Fruit fly (Drosophila melanogaster) whole organism, embryonic: ENCODE measurements around the gene Agpat2.
A peak's percentile ranks its signal among the peaks of the same experiment; 100 is the strongest.

Experiments
- Adf1 ChIP-seq: fragments of 200-800 bp; sonication (Bioruptor generic); IDR thresholded peaks from 2 replicates; pipeline ENCODE4 v1.3.6; 2022; ENCODE audit warnings: missing biosample characterization, missing genetic modification characterization
- Atf3 ChIP-seq: fragments of 200-800 bp; sonication (Bioruptor generic); optimal IDR thresholded peaks from 3 replicates; lab custom pipeline; 2016; ENCODE audit warnings: missing biosample characterization, missing genetic modification characterization
- Atf6 ChIP-seq: fragments of 200-800 bp; sonication (Bioruptor generic); IDR thresholded peaks from 2 replicates; pipeline ENCODE4 v1.3.6; 2022; ENCODE audit warnings: missing biosample characterization, missing genetic modification characterization
- Blimp-1 ChIP-seq: fragments of 200-800 bp; sonication (Bioruptor generic); optimal IDR thresholded peaks from 3 replicates; lab custom pipeline; 2018; ENCODE audit warnings: missing biosample characterization, missing genetic modification characterization, mild to moderate bottlenecking, moderate library complexity, missing genetic modification reagents
- CG10462 ChIP-seq: fragments of 200-800 bp; sonication (Bioruptor generic); optimal IDR thresholded peaks from 2 replicates; lab custom pipeline; 2016; ENCODE audit warnings: missing biosample characterization, missing genetic modification characterization
- CG10543 ChIP-seq: fragments of 200-800 bp; sonication (Bioruptor generic); optimal IDR thresholded peaks from 3 replicates; lab custom pipeline; 2017; ENCODE audit warnings: missing biosample characterization, mild to moderate bottlenecking, missing genetic modification characterization, moderate library complexity
- CG11085 ChIP-seq: fragments of 200-800 bp; sonication (Bioruptor generic); IDR thresholded peaks from 2 replicates; pipeline ENCODE4 v1.3.6; 2022; ENCODE audit warnings: missing biosample characterization, missing genetic modification characterization
- CG12104 ChIP-seq: fragments of 200-800 bp; sonication (Bioruptor generic); optimal IDR thresholded peaks from 3 replicates; lab custom pipeline; 2016; ENCODE audit warnings: missing biosample characterization, missing genetic modification characterization
- CG12391 ChIP-seq: fragments of 200-800 bp; sonication (Bioruptor generic); optimal IDR thresholded peaks from 3 replicates; lab custom pipeline; 2018; ENCODE audit warnings: missing biosample characterization, mild to moderate bottlenecking, missing genetic modification characterization, moderate library complexity
- CG13424 ChIP-seq: fragments of 200-800 bp; sonication (Bioruptor generic); optimal IDR thresholded peaks from 2 replicates; lab custom pipeline; 2019; ENCODE audit warnings: missing biosample characterization, mild to moderate bottlenecking, missing genetic modification characterization, moderate library complexity
- CG1529 ChIP-seq: fragments of 200-800 bp; sonication (Bioruptor generic); optimal IDR thresholded peaks from 3 replicates; lab custom pipeline; 2018; ENCODE audit warnings: missing biosample characterization, missing genetic modification characterization
- CG17568 ChIP-seq: fragments of 200-800 bp; sonication (Bioruptor generic); optimal IDR thresholded peaks from 2 replicates; lab custom pipeline; 2018; ENCODE audit warnings: missing biosample characterization, mild to moderate bottlenecking, missing genetic modification characterization, moderate library complexity
- CG17612 ChIP-seq: fragments of 200-800 bp; sonication (Bioruptor generic); IDR thresholded peaks from 2 replicates; pipeline ENCODE4 v1.3.6; 2022; ENCODE audit warnings: missing biosample characterization, missing genetic modification characterization
- CG17802 ChIP-seq: fragments of 200-800 bp; sonication (Bioruptor generic); optimal IDR thresholded peaks from 2 replicates; lab custom pipeline; 2018; ENCODE audit warnings: missing biosample characterization, mild to moderate bottlenecking, missing genetic modification characterization, moderate library complexity
- CG18262 ChIP-seq: fragments of 200-800 bp; optimal IDR thresholded peaks from 3 replicates; lab custom pipeline; 2019; ENCODE audit warnings: missing biosample characterization, mild to moderate bottlenecking, missing genetic modification characterization, moderate library complexity
- CG2712 ChIP-seq: fragments of 200-800 bp; optimal IDR thresholded peaks from 3 replicates; lab custom pipeline; 2019; ENCODE audit warnings: missing biosample characterization, mild to moderate bottlenecking, missing genetic modification characterization, moderate library complexity
- CG30403 ChIP-seq: fragments of 200-800 bp; sonication (Bioruptor generic); optimal IDR thresholded peaks from 3 replicates; lab custom pipeline; 2016; ENCODE audit warnings: missing biosample characterization, missing genetic modification characterization
- CG32532 ChIP-seq: fragments of 200-800 bp; sonication (Bioruptor generic); IDR thresholded peaks from 2 replicates; pipeline ENCODE4 v1.3.6; 2022; ENCODE audit warnings: missing biosample characterization, missing genetic modification characterization
- CG6689 ChIP-seq: fragments of 200-800 bp; sonication (Bioruptor generic); IDR thresholded peaks from 2 replicates; pipeline ENCODE4 v1.3.6; 2022; ENCODE audit warnings: missing biosample characterization, missing genetic modification characterization
- CG6813 ChIP-seq: fragments of 200-800 bp; sonication (Bioruptor generic); optimal IDR thresholded peaks from 2 replicates; lab custom pipeline; 2017; ENCODE audit warnings: missing biosample characterization, missing genetic modification characterization, mild to moderate bottlenecking, moderate library complexity, missing genetic modification reagents
- CG7839 ChIP-seq: fragments of 200-800 bp; sonication (Bioruptor generic); optimal IDR thresholded peaks from 3 replicates; lab custom pipeline; 2018; ENCODE audit warnings: missing biosample characterization, mild to moderate bottlenecking, missing genetic modification characterization, moderate library complexity
- CG9727 ChIP-seq: fragments of 200-800 bp; sonication (Bioruptor generic); optimal IDR thresholded peaks from 3 replicates; lab custom pipeline; 2017; ENCODE audit warnings: missing biosample characterization, mild to moderate bottlenecking, missing genetic modification characterization
- CTCF ChIP-seq: fragments of 200-800 bp; sonication (Bioruptor generic); optimal IDR thresholded peaks from 2 replicates; lab custom pipeline; 2017; ENCODE audit warnings: missing biosample characterization, mild to moderate bottlenecking, missing genetic modification characterization, moderate library complexity
- Deaf1 ChIP-seq: fragments of 200-800 bp; optimal IDR thresholded peaks from 3 replicates; lab custom pipeline; 2019; ENCODE audit warnings: missing biosample characterization, mild to moderate bottlenecking, missing genetic modification characterization, moderate library complexity
- E2f1 ChIP-seq: fragments of 200-800 bp; sonication (Bioruptor generic); IDR thresholded peaks from 2 replicates; pipeline ENCODE4 v1.3.6; 2022; ENCODE audit warnings: missing biosample characterization, missing genetic modification characterization
- HmgD ChIP-seq: fragments of 200-800 bp; sonication (Bioruptor generic); optimal IDR thresholded peaks from 3 replicates; lab custom pipeline; 2016; ENCODE audit warnings: missing biosample characterization, missing genetic modification characterization
- Hmr ChIP-seq: fragments of 200-800 bp; sonication (Bioruptor generic); optimal IDR thresholded peaks from 3 replicates; lab custom pipeline; 2017; ENCODE audit warnings: mild to moderate bottlenecking, missing biosample characterization, missing genetic modification reagents, missing genetic modification characterization
- Mes4 ChIP-seq: fragments of 200-800 bp; sonication (Bioruptor generic); optimal IDR thresholded peaks from 2 replicates; lab custom pipeline; 2016; ENCODE audit warnings: missing biosample characterization, missing genetic modification characterization
- Nf-YA ChIP-seq: fragments of 200-800 bp; sonication (Bioruptor generic); IDR thresholded peaks from 2 replicates; pipeline ENCODE4 v1.3.6; 2022; ENCODE audit warnings: missing biosample characterization, missing genetic modification characterization
- Sry-δ ChIP-seq: fragments of 200-800 bp; sonication (Bioruptor generic); optimal IDR thresholded peaks from 2 replicates; lab custom pipeline; 2016; ENCODE audit warnings: missing biosample characterization, missing genetic modification characterization
- Taf1 ChIP-seq: fragments of 200-800 bp; sonication (Bioruptor generic); IDR thresholded peaks from 2 replicates; pipeline ENCODE4 v1.3.6; 2022; ENCODE audit warnings: missing biosample characterization, missing genetic modification characterization
- caup ChIP-seq: fragments of 200-800 bp; sonication (Bioruptor generic); optimal IDR thresholded peaks from 3 replicates; lab custom pipeline; 2017; ENCODE audit warnings: missing biosample characterization, mild to moderate bottlenecking, missing genetic modification characterization, moderate library complexity; ENCODE audit not compliant: severe bottlenecking
- dmrt99B ChIP-seq: fragments of 200-800 bp; sonication (Bioruptor generic); optimal IDR thresholded peaks from 2 replicates; lab custom pipeline; 2018; ENCODE audit warnings: missing biosample characterization, mild to moderate bottlenecking, missing genetic modification characterization, moderate library complexity
- dpn ChIP-seq, 2 experiments: fragments of 200-800 bp; sonication (Bioruptor generic); optimal IDR thresholded peaks; 3 replicates each; lab custom pipeline; 2016; ENCODE audit warnings: missing biosample characterization in 2 of 2, missing genetic modification characterization in 2 of 2
- dysf ChIP-seq: fragments of 200-800 bp; sonication (Bioruptor generic); IDR thresholded peaks from 3 replicates; pipeline ENCODE4 v1.3.6; 2022; ENCODE audit warnings: missing biosample characterization, missing genetic modification characterization
- ems ChIP-seq: fragments of 200-800 bp; sonication (Bioruptor generic); optimal IDR thresholded peaks from 3 replicates; lab custom pipeline; 2016; ENCODE audit warnings: missing biosample characterization, missing genetic modification characterization
- eve ChIP-seq, 2 experiments: fragments of >200 bp; optimal IDR thresholded peaks; 2 replicates each; lab custom pipeline; 2017; ENCODE audit warnings: missing biosample characterization in 2 of 2, missing genetic modification characterization in 2 of 2
- gce ChIP-seq: fragments of 200-800 bp; sonication (Bioruptor generic); IDR thresholded peaks from 3 replicates; pipeline ENCODE4 v1.3.6; 2022; ENCODE audit warnings: missing biosample characterization, missing genetic modification characterization
- gcm ChIP-seq: fragments of 200-800 bp; sonication (Bioruptor generic); optimal IDR thresholded peaks from 2 replicates; lab custom pipeline; 2019; ENCODE audit warnings: missing biosample characterization, mild to moderate bottlenecking, missing genetic modification characterization, moderate library complexity
- grn ChIP-seq: fragments of 200-800 bp; sonication (Bioruptor generic); optimal IDR thresholded peaks from 3 replicates; lab custom pipeline; 2017; ENCODE audit warnings: missing biosample characterization, missing genetic modification characterization
- hbn ChIP-seq: fragments of 200-800 bp; sonication (Bioruptor generic); IDR thresholded peaks from 2 replicates; pipeline ENCODE4 v1.3.6; 2022; ENCODE audit warnings: missing biosample characterization, missing genetic modification characterization; ENCODE audit not compliant: partially characterized antibody
- lilli ChIP-seq: fragments of 200-800 bp; sonication (Bioruptor generic); optimal IDR thresholded peaks from 3 replicates; lab custom pipeline; 2016; ENCODE audit warnings: missing biosample characterization, missing genetic modification characterization
- mirr ChIP-seq: fragments of 200-800 bp; sonication (Bioruptor generic); optimal IDR thresholded peaks from 3 replicates; lab custom pipeline; 2018; ENCODE audit warnings: missing biosample characterization, mild to moderate bottlenecking, missing genetic modification characterization
- pho ChIP-seq: fragments of 200-800 bp; sonication (Bioruptor generic); optimal IDR thresholded peaks from 2 replicates; lab custom pipeline; 2016; ENCODE audit warnings: missing biosample characterization, missing genetic modification characterization
- sna ChIP-seq: fragments of 200-800 bp; sonication (Bioruptor generic); IDR thresholded peaks from 2 replicates; pipeline ENCODE4 v1.3.6; 2022; ENCODE audit warnings: missing biosample characterization, missing genetic modification characterization; ENCODE audit not compliant: partially characterized antibody
- tap ChIP-seq: fragments of 200-800 bp; optimal IDR thresholded peaks from 3 replicates; lab custom pipeline; 2019; ENCODE audit warnings: missing biosample characterization, mild to moderate bottlenecking, missing genetic modification characterization, moderate library complexity
- tna ChIP-seq: fragments of 200-800 bp; sonication (Bioruptor generic); IDR thresholded peaks from 2 replicates; pipeline ENCODE4 v1.3.6; 2022; ENCODE audit warnings: missing biosample characterization, missing genetic modification characterization; ENCODE audit not compliant: partially characterized antibody
- tup ChIP-seq: fragments of 200-800 bp; sonication (Bioruptor generic); optimal IDR thresholded peaks from 2 replicates; lab custom pipeline; 2016; ENCODE audit warnings: missing biosample characterization, mild to moderate bottlenecking, missing genetic modification characterization, moderate library complexity
- vvl ChIP-seq: fragments of 200-800 bp; sonication (Bioruptor generic); IDR thresholded peaks from 2 replicates; pipeline ENCODE4 v1.3.6; 2022; ENCODE audit warnings: missing biosample characterization, missing genetic modification characterization
- zfh2 ChIP-seq: fragments of 200-800 bp; sonication (Bioruptor generic); optimal IDR thresholded peaks from 2 replicates; lab custom pipeline; 2016; ENCODE audit warnings: missing biosample characterization, missing genetic modification characterization

Gene Agpat2

DNA sequence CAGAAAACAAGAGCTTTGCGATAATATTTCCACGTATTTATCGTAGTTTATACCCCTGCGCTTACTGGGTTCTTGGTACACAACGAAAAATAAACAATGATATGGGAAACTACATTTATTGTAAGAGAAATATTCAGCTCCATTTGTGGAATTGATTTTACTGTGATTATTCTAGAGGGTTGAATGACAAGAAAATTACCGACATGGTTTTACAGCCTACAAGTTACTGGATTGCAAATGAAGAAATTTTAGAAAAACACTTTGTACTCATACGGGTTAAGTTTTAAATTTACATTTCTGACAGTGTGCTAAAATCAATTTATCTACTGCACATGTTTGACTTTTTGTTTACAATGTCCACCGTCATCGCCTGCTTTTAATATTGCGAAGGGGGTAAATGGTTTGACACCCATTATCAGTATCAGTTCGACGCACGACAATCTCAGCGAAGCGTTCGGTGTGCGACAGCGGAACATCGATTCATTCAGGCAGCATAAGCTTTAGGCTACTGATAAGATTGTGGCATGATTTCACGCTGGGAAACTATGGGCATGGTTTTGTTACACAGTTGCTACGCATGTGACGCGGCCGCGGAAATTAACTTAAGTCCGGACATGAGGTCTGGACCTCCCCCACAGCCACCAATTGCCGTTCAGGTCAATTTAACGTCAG, 1.9 kb downstream of the Agpat2 start (continued):
- TF ChIP-seq CG1529 (GFP tag; lab: Kevin White, UChicago) (no peak), mirr (GFP tag; lab: Kevin White, UChicago) (peak; percentile 88), Nf-YA (GFP tag; lab: Robert Waterston, UW) (no peak), CG17568 (GFP tag; lab: Kevin White, UChicago) (no peak), CG7839 (peak; percentile 47), E2f1 (no peak), sna (GFP tag; lab: Robert Waterston, UW) (no peak), Sry-δ (peak; percentile 18), dmrt99B (tag; lab: Kevin White, UChicago) (peak; percentile 42), tap (tag; lab: Kevin White, UChicago) (no peak), grn (GFP tag; lab: Kevin White, UChicago) (peak; percentile 76), CG10462 (GFP tag; lab: Kevin White, UChicago) (no peak), HmgD (no peak), zfh2 (GFP tag; lab: Kevin White, UChicago) (peak; percentile 48), Adf1 (GFP tag; lab: Robert Waterston, UW) (peak; percentile 38; the same call in 1 of the 2 replicates), dpn (GFP tag; optimal IDR thresholded peaks at IDR 0.05; lab: Kevin White, UChicago) (peak; percentile 14 to 25), caup (peak; percentile 38), Taf1 (no peak), eve (GFP tag; optimal IDR thresholded peaks at IDR 0.05; lab: Kevin White, UChicago) (peak in 1 of 2 experiments; percentile 51), CG18262 (peak; percentile 41), CG12104 (GFP tag; lab: Kevin White, UChicago) (no peak), Atf3 (no peak), tna (GFP tag; lab: Robert Waterston, UW) (no peak), pho (GFP tag; lab: Kevin White, UChicago) (no peak), CG10543 (GFP tag; lab: Kevin White, UChicago) (peak; percentile 60), vvl (GFP tag; lab: Robert Waterston, UW) (peak; percentile 28; the same call in 1 of the 2 replicates), CG13424 (tag; lab: Kevin White, UChicago) (peak; percentile 21), CG6813 (peak; percentile 1), gce (GFP tag; lab: Robert Waterston, UW) (no peak), Mes4 (no peak), Hmr (GFP tag; lab: Kevin White, UChicago) (peak; percentile 49), gcm (no peak), hbn (GFP tag; lab: Robert Waterston, UW) (no peak), CG9727 (GFP tag; lab: Kevin White, UChicago) (peak; percentile 17), CG32532 (no peak), CG12391 (tag; lab: Kevin White, UChicago) (peak; percentile 47), Atf6 (0 out of 2 replicates have a peak, but pooled peaks have one; percentile 15), ems (GFP tag; lab: Kevin White, UChicago) (no peak), CG17802 (tag; lab: Kevin White, UChicago) (no peak), CG2712 (tag; lab: Kevin White, UChicago) (peak; percentile 48), dysf (GFP tag; lab: Robert Waterston, UW) (peak; percentile 43; the same call in 1 of the 3 replicates), CG11085 (GFP tag; lab: Robert Waterston, UW) (no peak), CG30403 (peak; percentile 39), CTCF (no peak), lilli (GFP tag; lab: Kevin White, UChicago) (peak; percentile 39), CG17612 (GFP tag; lab: Robert Waterston, UW) (no peak), CG6689 (GFP tag; lab: Robert Waterston, UW) (no peak), Deaf1 (tag; lab: Kevin White, UChicago) (no peak), Blimp-1 (GFP tag; lab: Kevin White, UChicago) (peak; percentile 44), tup (GFP tag; lab: Kevin White, UChicago) (no peak)
